Fruit fly (Drosophila melanogaster): Measurements from ENCODE around the gene Rh7.
A peak's percentile ranks its signal among the peaks of the same experiment; 100 is the strongest.

Rh7 gene

dm6 chr3L:12131918-12132317, 43.4 kb downstream of the Rh7 start, which contains the start of gene DEF8 (continued):
- TF ChIP-seq disco-r (GFP tag; optimal IDR thresholded peaks at IDR 0.05) (no peak), CG17186 (GFP tag; optimal IDR thresholded peaks at IDR 0.05) (peak; percentile 82), klu (GFP tag; IDR thresholded peaks at IDR 0.05) (peak; percentile 29; the same call in 1 of the 2 replicates), insv (GFP tag; optimal IDR thresholded peaks at IDR 0.05) (peak in 1 of 2 experiments; percentile 54), BEAF-32 (GFP tag; optimal IDR thresholded peaks at IDR 0.05) (peak; percentile 39), Stat92E (GFP tag; optimal IDR thresholded peaks at IDR 0.05) (no peak), crp (GFP tag; optimal IDR thresholded peaks at IDR 0.05) (peak in 1 of 2 experiments; percentile 40), CG31224 (GFP tag; IDR thresholded peaks at IDR 0.05) (peak; percentile 72), gce (GFP tag; IDR thresholded peaks at IDR 0.05) (peak; percentile 89), Nf-YB (GFP tag; optimal IDR thresholded peaks at IDR 0.05) (peak; percentile 74), wek (GFP tag; optimal IDR thresholded peaks at IDR 0.05) (no peak), CG17829 (tag; optimal IDR thresholded peaks at IDR 0.05) (peak; percentile 89), Taf1 (GFP tag; IDR thresholded peaks at IDR 0.05) (peak; percentile 66; the same call in 1 of the 2 replicates), hkb (optimal IDR thresholded peaks at IDR 0.05) (no peak), hkb (GFP tag; IDR thresholded peaks at IDR 0.05) (peak; percentile 89), Xrp1 (GFP tag; IDR thresholded peaks at IDR 0.05) (peak; percentile 94), gcm (GFP tag; optimal IDR thresholded peaks at IDR 0.05) (peak; percentile 81), peb (GFP tag; IDR thresholded peaks at IDR 0.05) (peak; percentile 41; the same call in 1 of the 2 replicates), CG1602 (GFP tag; optimal IDR thresholded peaks at IDR 0.05) (peak; percentile 84), CG6813 (GFP tag; optimal IDR thresholded peaks at IDR 0.05) (peak; percentile 73), Sin3A (optimal IDR thresholded peaks at IDR 0.05) (peak; percentile 60), Ptx1 (GFP tag; IDR thresholded peaks at IDR 0.05) (peak; percentile 88), Myb (GFP tag; optimal IDR thresholded peaks at IDR 0.05) (peak; percentile 4), CG12769 (tag; optimal IDR thresholded peaks at IDR 0.05) (no peak), CG10209 (GFP tag; optimal IDR thresholded peaks at IDR 0.05) (peak; percentile 80), CG4404 (GFP tag; IDR thresholded peaks at IDR 0.05) (no peak), Nf-YA (GFP tag; IDR thresholded peaks at IDR 0.05) (peak; percentile 83), bcd (GFP tag; optimal IDR thresholded peaks at IDR 0.05) (peak; percentile 78), CG14710 (tag; optimal IDR thresholded peaks at IDR 0.05) (peak; percentile 92), Atf-2 (GFP tag; optimal IDR thresholded peaks at IDR 0.05) (peak; percentile 13), CG7928 (GFP tag; optimal IDR thresholded peaks at IDR 0.05) (peak; percentile 97), gsb (GFP tag; IDR thresholded peaks at IDR 0.05) (peak; percentile 60), CG1647 (GFP tag; optimal IDR thresholded peaks at IDR 0.05) (peak; percentile 45), CG14860 (GFP tag; IDR thresholded peaks at IDR 0.05; ENCODE audit: partially characterized antibody) (no peak; the same call in 2 of the 3 replicates), slbo (GFP tag; IDR thresholded peaks at IDR 0.05) (peak; percentile 88), CG11398 (GFP tag; optimal IDR thresholded peaks at IDR 0.05) (no peak), lilli (GFP tag; optimal IDR thresholded peaks at IDR 0.05) (peak; percentile 76), Trl (optimal IDR thresholded peaks at IDR 0.05) (no peak), Trl (GFP tag; optimal IDR thresholded peaks at IDR 0.05) (no peak), CG32772 (GFP tag; IDR thresholded peaks at IDR 0.05) (peak; percentile 87), zf30C (GFP tag; optimal IDR thresholded peaks at IDR 0.05) (peak; percentile 97), Eip74EF (GFP tag; optimal IDR thresholded peaks at IDR 0.05) (no peak), E2f1 (GFP tag; IDR thresholded peaks at IDR 0.05) (peak; percentile 78), CG3838 (GFP tag; optimal IDR thresholded peaks at IDR 0.05) (peak; percentile 1), CG8765 (GFP tag; IDR thresholded peaks at IDR 0.05) (peak; percentile 26; the same call in 1 of the 2 replicates), emc (GFP tag; optimal IDR thresholded peaks at IDR 0.05) (no peak), ttk (GFP tag; IDR thresholded peaks at IDR 0.05) (peak; percentile 70), Rx (GFP tag; IDR thresholded peaks at IDR 0.05) (peak; percentile 45), Dip2 (GFP tag; IDR thresholded peaks at IDR 0.05) (no peak), CG12155 (GFP tag; optimal IDR thresholded peaks at IDR 0.05) (peak; percentile 70), CG6272 (GFP tag; IDR thresholded peaks at IDR 0.05) (peak; percentile 54; the same call in 1 of the 2 replicates), Gug (GFP tag; IDR thresholded peaks at IDR 0.05) (peak; percentile 48; the same call in 1 of the 4 replicates)

Data from whole organism, embryonic.